Fruit fly (Drosophila melanogaster) whole organism, embryonic: Measurements from ENCODE around the gene CG15530.

Experiments
- CG10147 ChIP-seq: fragments of 200-800 bp; sonication (Bioruptor generic); optimal IDR thresholded peaks from 2 replicates; lab custom pipeline; 2019; ENCODE audit warnings: missing biosample characterization, mild to moderate bottlenecking, missing genetic modification characterization, moderate library complexity
- CG12155 ChIP-seq: fragments of 200-800 bp; sonication (Bioruptor generic); optimal IDR thresholded peaks from 3 replicates; lab custom pipeline; 2016; ENCODE audit warnings: missing biosample characterization, missing genetic modification characterization
- CG15073 ChIP-seq: fragments of 200-800 bp; sonication (Bioruptor generic); optimal IDR thresholded peaks from 2 replicates; lab custom pipeline; 2016; ENCODE audit warnings: missing biosample characterization, missing genetic modification characterization
- CG15269 ChIP-seq: fragments of 200-800 bp; sonication (Bioruptor generic); optimal IDR thresholded peaks from 2 replicates; lab custom pipeline; 2018; ENCODE audit warnings: missing biosample characterization, mild to moderate bottlenecking, missing genetic modification characterization, moderate library complexity
- CG1603 ChIP-seq: fragments of 200-800 bp; sonication (Bioruptor generic); optimal IDR thresholded peaks from 2 replicates; lab custom pipeline; 2019; ENCODE audit warnings: missing biosample characterization, mild to moderate bottlenecking, missing genetic modification characterization, moderate library complexity
- CG16863 ChIP-seq: fragments of 200-800 bp; sonication (Bioruptor generic); optimal IDR thresholded peaks from 3 replicates; lab custom pipeline; 2016; ENCODE audit warnings: missing biosample characterization, missing genetic modification characterization
- CG17829 ChIP-seq: fragments of 200-800 bp; optimal IDR thresholded peaks from 2 replicates; lab custom pipeline; 2019; ENCODE audit warnings: missing biosample characterization, mild to moderate bottlenecking, missing genetic modification characterization, moderate library complexity
- CG32532 ChIP-seq: fragments of 200-800 bp; sonication (Bioruptor generic); IDR thresholded peaks from 2 replicates; pipeline ENCODE4 v1.3.6; 2022; ENCODE audit warnings: missing biosample characterization, missing genetic modification characterization
- CG34224 ChIP-seq: fragments of 200-800 bp; sonication (Bioruptor generic); IDR thresholded peaks from 3 replicates; pipeline ENCODE4 v1.3.6; 2022; ENCODE audit warnings: missing biosample characterization, missing genetic modification characterization; ENCODE audit not compliant: partially characterized antibody
- CG4730 ChIP-seq: fragments of 200-800 bp; sonication (Bioruptor generic); IDR thresholded peaks from 2 replicates; pipeline ENCODE4 v1.3.6; 2022; ENCODE audit warnings: missing biosample characterization, missing genetic modification characterization
- CG4820 ChIP-seq: fragments of 200-800 bp; sonication (Bioruptor generic); optimal IDR thresholded peaks from 3 replicates; lab custom pipeline; 2016; ENCODE audit warnings: missing biosample characterization, missing genetic modification characterization
- CG7839 ChIP-seq: fragments of 200-800 bp; sonication (Bioruptor generic); optimal IDR thresholded peaks from 3 replicates; lab custom pipeline; 2018; ENCODE audit warnings: missing biosample characterization, mild to moderate bottlenecking, missing genetic modification characterization, moderate library complexity
- CG8290 ChIP-seq, 3 experiments: fragments of 200-800 bp; sonication (Bioruptor generic); optimal IDR thresholded peaks; 2 replicates each; lab custom pipeline; 2016 to 2019; ENCODE audit warnings: missing biosample characterization in 3 of 3, missing genetic modification characterization in 3 of 3, mild to moderate bottlenecking in 2 of 3, moderate library complexity in 1 of 3
- CG8944 ChIP-seq: fragments of 200-800 bp; sonication (Bioruptor generic); optimal IDR thresholded peaks from 3 replicates; lab custom pipeline; 2016; ENCODE audit warnings: missing biosample characterization, missing genetic modification characterization
- CkIIα-i1 ChIP-seq: fragments of 200-800 bp; sonication (Bioruptor generic); IDR thresholded peaks from 2 replicates; pipeline ENCODE4 v1.3.6; 2022; ENCODE audit warnings: missing biosample characterization, missing genetic modification characterization
- Dip2 ChIP-seq: fragments of 200-800 bp; sonication (Bioruptor generic); IDR thresholded peaks from 2 replicates; pipeline ENCODE4 v1.3.6; 2022; ENCODE audit warnings: missing biosample characterization, missing genetic modification characterization
- Dip3 ChIP-seq: fragments of 200-800 bp; sonication (Bioruptor generic); optimal IDR thresholded peaks from 3 replicates; lab custom pipeline; 2016; ENCODE audit warnings: missing biosample characterization, missing genetic modification characterization
- Dll ChIP-seq: fragments of 200-800 bp; sonication (Bioruptor generic); IDR thresholded peaks from 4 replicates; pipeline ENCODE4 v1.3.6; 2022; ENCODE audit warnings: missing biosample characterization, missing genetic modification characterization; ENCODE audit not compliant: partially characterized antibody
- E2f2 ChIP-seq: fragments of 200-800 bp; sonication (Bioruptor generic); IDR thresholded peaks from 2 replicates; pipeline ENCODE4 v1.3.6; 2022; ENCODE audit warnings: missing biosample characterization, missing genetic modification characterization
- Elba2 ChIP-seq: fragments of 200-800 bp; sonication (Bioruptor generic); optimal IDR thresholded peaks from 3 replicates; lab custom pipeline; 2016; ENCODE audit warnings: missing biosample characterization, missing genetic modification characterization
- Fer1 ChIP-seq: fragments of 200-800 bp; sonication (Bioruptor generic); optimal IDR thresholded peaks from 2 replicates; lab custom pipeline; 2017; ENCODE audit warnings: missing biosample characterization, mild to moderate bottlenecking, missing genetic modification characterization
- HLH3B ChIP-seq: fragments of 200-800 bp; sonication (Bioruptor generic); IDR thresholded peaks from 2 replicates; pipeline ENCODE4 v1.3.6; 2022; ENCODE audit warnings: missing biosample characterization, missing genetic modification characterization
- Hsf ChIP-seq: fragments of 200-800 bp; sonication (Bioruptor generic); optimal IDR thresholded peaks from 3 replicates; lab custom pipeline; 2016; ENCODE audit warnings: missing biosample characterization, missing genetic modification characterization
- MTF-1 ChIP-seq: fragments of 200-800 bp; sonication (Bioruptor generic); optimal IDR thresholded peaks from 2 replicates; lab custom pipeline; 2018; ENCODE audit warnings: missing biosample characterization, mild to moderate bottlenecking, missing genetic modification characterization, borderline replicate concordance
- YL-1 ChIP-seq: fragments of 200-800 bp; sonication (Bioruptor generic); optimal IDR thresholded peaks from 3 replicates; lab custom pipeline; 2017; ENCODE audit warnings: missing biosample characterization, mild to moderate bottlenecking, missing genetic modification characterization
- ato ChIP-seq: fragments of 200-800 bp; sonication (Bioruptor generic); IDR thresholded peaks from 2 replicates; pipeline ENCODE4 v1.3.6; 2022; ENCODE audit warnings: missing biosample characterization, missing genetic modification characterization; ENCODE audit not compliant: partially characterized antibody
- bcd ChIP-seq: fragments of 200-800 bp; sonication (Bioruptor generic); optimal IDR thresholded peaks from 2 replicates; lab custom pipeline; 2017; ENCODE audit warnings: missing biosample characterization, mild to moderate bottlenecking, missing genetic modification characterization
- dmrt99B ChIP-seq: fragments of 200-800 bp; sonication (Bioruptor generic); optimal IDR thresholded peaks from 2 replicates; lab custom pipeline; 2018; ENCODE audit warnings: missing biosample characterization, mild to moderate bottlenecking, missing genetic modification characterization, moderate library complexity
- eve ChIP-seq, 2 experiments: fragments of >200 bp; optimal IDR thresholded peaks; 2 replicates each; lab custom pipeline; 2017; ENCODE audit warnings: missing biosample characterization in 2 of 2, missing genetic modification characterization in 2 of 2
- gcm ChIP-seq: fragments of 200-800 bp; sonication (Bioruptor generic); optimal IDR thresholded peaks from 2 replicates; lab custom pipeline; 2019; ENCODE audit warnings: missing biosample characterization, mild to moderate bottlenecking, missing genetic modification characterization, moderate library complexity
- gsb ChIP-seq: fragments of 200-800 bp; sonication (Bioruptor generic); IDR thresholded peaks from 2 replicates; pipeline ENCODE4 v1.3.6; 2022; ENCODE audit warnings: missing biosample characterization, missing genetic modification characterization
- ind ChIP-seq: fragments of 200-800 bp; sonication (Bioruptor generic); optimal IDR thresholded peaks from 3 replicates; lab custom pipeline; 2016; ENCODE audit warnings: missing biosample characterization, missing genetic modification characterization
- ken ChIP-seq: fragments of 200-800 bp; sonication (Bioruptor generic); IDR thresholded peaks from 3 replicates; pipeline ENCODE4 v1.3.6; 2022; ENCODE audit warnings: missing biosample characterization, missing genetic modification characterization
- lab ChIP-seq: fragments of 200-800 bp; sonication (Bioruptor generic); optimal IDR thresholded peaks from 3 replicates; lab custom pipeline; 2017; ENCODE audit warnings: missing biosample characterization, missing genetic modification characterization, mild to moderate bottlenecking, moderate library complexity, missing genetic modification reagents
- lmd ChIP-seq: fragments of 200-800 bp; sonication (Bioruptor generic); IDR thresholded peaks from 2 replicates; pipeline ENCODE4 v1.3.6; 2022; ENCODE audit warnings: missing biosample characterization, missing genetic modification characterization
- lola ChIP-seq, 3 experiments: fragments of >200 bp in 2 of 3; fragments of 200-800 bp in 1 of 3; sonication (Bioruptor generic) in 1 of 3; optimal IDR thresholded peaks; 2 replicates each; lab custom pipeline; 2017 to 2019; ENCODE audit warnings: missing biosample characterization in 3 of 3, missing genetic modification characterization in 3 of 3, mild to moderate bottlenecking in 1 of 3, moderate library complexity in 1 of 3
- lov ChIP-seq, 2 experiments: fragments of 200-800 bp in 1 of 2; fragments of >200 bp in 1 of 2; sonication (Bioruptor generic) in 1 of 2; IDR thresholded peaks in 1 of 2; optimal IDR thresholded peaks in 1 of 2; 2 replicates in 1 of 2; 3 replicates in 1 of 2; pipeline versions ENCODE4 v1.3.6 to Lab custom; 2017 to 2022; ENCODE audit warnings: missing biosample characterization in 1 of 2, missing genetic modification characterization in 1 of 2
- pb ChIP-seq: fragments of 200-800 bp; sonication (Bioruptor generic); optimal IDR thresholded peaks from 3 replicates; lab custom pipeline; 2016; ENCODE audit warnings: missing biosample characterization, missing genetic modification characterization
- peb ChIP-seq: fragments of 200-800 bp; sonication (Bioruptor generic); IDR thresholded peaks from 2 replicates; pipeline ENCODE4 v1.3.6; 2022; ENCODE audit warnings: missing biosample characterization, missing genetic modification characterization
- sd ChIP-seq: fragments of 200-800 bp; sonication (Bioruptor generic); optimal IDR thresholded peaks from 3 replicates; lab custom pipeline; 2018; ENCODE audit warnings: missing biosample characterization, mild to moderate bottlenecking, missing genetic modification characterization, moderate library complexity
- sim ChIP-seq: fragments of 200-800 bp; sonication (Bioruptor generic); IDR thresholded peaks from 2 replicates; pipeline ENCODE4 v1.3.6; 2022; ENCODE audit warnings: missing biosample characterization, missing genetic modification characterization
- sug ChIP-seq: fragments of 200-800 bp; optimal IDR thresholded peaks from 2 replicates; lab custom pipeline; 2019; ENCODE audit warnings: missing biosample characterization, mild to moderate bottlenecking, missing genetic modification characterization, moderate library complexity
- unc-4 ChIP-seq: fragments of 200-800 bp; sonication (Bioruptor generic); IDR thresholded peaks from 2 replicates; pipeline ENCODE4 v1.3.6; 2022; ENCODE audit warnings: missing biosample characterization, missing genetic modification characterization; ENCODE audit not compliant: partially characterized antibody
- wek ChIP-seq: fragments of 200-800 bp; sonication (Bioruptor generic); optimal IDR thresholded peaks from 3 replicates; lab custom pipeline; 2018; ENCODE audit warnings: missing biosample characterization, mild to moderate bottlenecking, missing genetic modification characterization, moderate library complexity
- wor ChIP-seq: fragments of 200-800 bp; sonication (Bioruptor generic); IDR thresholded peaks from 2 replicates; pipeline ENCODE4 v1.3.6; 2022; ENCODE audit warnings: missing biosample characterization, missing genetic modification characterization
- zen ChIP-seq: fragments of 200-800 bp; sonication (Bioruptor generic); optimal IDR thresholded peaks from 3 replicates; lab custom pipeline; 2018; ENCODE audit warnings: missing biosample characterization, mild to moderate bottlenecking, missing genetic modification characterization, moderate library complexity
- zfh1 ChIP-seq: fragments of 200-800 bp; sonication (Bioruptor generic); IDR thresholded peaks from 3 replicates; pipeline ENCODE4 v1.3.6; 2022; ENCODE audit warnings: missing biosample characterization, missing genetic modification characterization

The CG15530 gene

dm6 chr3R:30134063-30135047, 43.3 kb upstream of the CG15530 start, which contains the start of gene Tpi (continued):
- TF ChIP-seq MTF-1 (GFP tag; lab: Kevin White, UChicago): no peak
- no peak for TF ChIP-seq ato (GFP tag; lab: Robert Waterston, UW)
- no peak for TF ChIP-seq sd
- peak; percentile 21 for TF ChIP-seq CG16863 (GFP tag; lab: Kevin White, UChicago)
- peak; percentile 43 for TF ChIP-seq sug (tag; lab: Kevin White, UChicago)
- peak; percentile 50; the same call in 1 of the 2 replicates for TF ChIP-seq CG32532 (GFP tag; lab: Robert Waterston, UW)
- no peak for TF ChIP-seq CG7839
- TF ChIP-seq ind (GFP tag; lab: Kevin White, UChicago): no peak
- TF ChIP-seq CG8290 (GFP tag; optimal IDR thresholded peaks at IDR 0.05; lab: Kevin White, UChicago): no peak
- peak in 1 of 2 experiments; percentile 71 for TF ChIP-seq CG8290 (tag; optimal IDR thresholded peaks at IDR 0.05; lab: Kevin White, UChicago)
- TF ChIP-seq Elba2: no peak
- TF ChIP-seq gsb (GFP tag; lab: Robert Waterston, UW): no peak
- no peak for TF ChIP-seq lmd
- peak; percentile 1 for TF ChIP-seq CG12155 (GFP tag; lab: Kevin White, UChicago)
- TF ChIP-seq sim (GFP tag; lab: Robert Waterston, UW): no peak
- peak; percentile 68 for TF ChIP-seq CG15269 (tag; lab: Kevin White, UChicago)
- TF ChIP-seq ken: no peak
- TF ChIP-seq lab (GFP tag; lab: Kevin White, UChicago): peak; percentile 46
- TF ChIP-seq peb (GFP tag; lab: Robert Waterston, UW): no peak
- TF ChIP-seq eve (GFP tag; optimal IDR thresholded peaks at IDR 0.05; lab: Kevin White, UChicago): no peak
- TF ChIP-seq dmrt99B (tag; lab: Kevin White, UChicago): no peak
- TF ChIP-seq CG15073 (GFP tag; lab: Kevin White, UChicago): no peak
- no peak for TF ChIP-seq CG4820 (GFP tag; lab: Kevin White, UChicago)
- TF ChIP-seq lov (optimal IDR thresholded peaks at IDR 0.05; lab: Kevin White, UChicago): no peak
- no peak for TF ChIP-seq lov (GFP tag; IDR thresholded peaks at IDR 0.05; lab: Robert Waterston, UW)
- TF ChIP-seq CG10147 (GFP tag; lab: Kevin White, UChicago): no peak
- TF ChIP-seq Fer1 (GFP tag; lab: Kevin White, UChicago): peak; percentile 22
- no peak for TF ChIP-seq wor (GFP tag; lab: Robert Waterston, UW)
- TF ChIP-seq gcm (GFP tag; lab: Kevin White, UChicago): no peak
- no peak for TF ChIP-seq CG4730 (GFP tag; lab: Robert Waterston, UW)
- TF ChIP-seq zen (tag; lab: Kevin White, UChicago): no peak
- TF ChIP-seq bcd (GFP tag; lab: Kevin White, UChicago): no peak
- TF ChIP-seq CG8944 (GFP tag; lab: Kevin White, UChicago): no peak
- no peak for TF ChIP-seq lola (GFP tag; optimal IDR thresholded peaks at IDR 0.05; lab: Kevin White, UChicago)
- TF ChIP-seq CG34224 (GFP tag; lab: Robert Waterston, UW): no peak
- no peak for TF ChIP-seq Dip3 (GFP tag; lab: Kevin White, UChicago)
- TF ChIP-seq CG17829 (tag; lab: Kevin White, UChicago): no peak
- peak; percentile 56; the same call in 1 of the 2 replicates for TF ChIP-seq E2f2
- no peak for TF ChIP-seq pb (GFP tag; lab: Kevin White, UChicago)
- TF ChIP-seq CG1603 (tag; lab: Kevin White, UChicago): no peak
- TF ChIP-seq unc-4 (GFP tag; lab: Robert Waterston, UW): no peak
- no peak for TF ChIP-seq wek (GFP tag; lab: Kevin White, UChicago)
- no peak for TF ChIP-seq HLH3B (GFP tag; lab: Robert Waterston, UW)
- TF ChIP-seq Dll: no peak
- 0 out of 2 replicates have a peak, but pooled peaks have one; percentile 8 for TF ChIP-seq CkIIα-i1 (GFP tag; lab: Robert Waterston, UW)
- TF ChIP-seq Dip2 (GFP tag; lab: Robert Waterston, UW): no peak
- no peak for TF ChIP-seq zfh1 (GFP tag; lab: Robert Waterston, UW)
- TF ChIP-seq Hsf (GFP tag; lab: Kevin White, UChicago): peak; percentile 41
- TF ChIP-seq YL-1 (GFP tag; lab: Kevin White, UChicago): peak; percentile 50
